Fruit fly (Drosophila melanogaster): ENCODE data around the gene capt.

Gene capt

DNA sequence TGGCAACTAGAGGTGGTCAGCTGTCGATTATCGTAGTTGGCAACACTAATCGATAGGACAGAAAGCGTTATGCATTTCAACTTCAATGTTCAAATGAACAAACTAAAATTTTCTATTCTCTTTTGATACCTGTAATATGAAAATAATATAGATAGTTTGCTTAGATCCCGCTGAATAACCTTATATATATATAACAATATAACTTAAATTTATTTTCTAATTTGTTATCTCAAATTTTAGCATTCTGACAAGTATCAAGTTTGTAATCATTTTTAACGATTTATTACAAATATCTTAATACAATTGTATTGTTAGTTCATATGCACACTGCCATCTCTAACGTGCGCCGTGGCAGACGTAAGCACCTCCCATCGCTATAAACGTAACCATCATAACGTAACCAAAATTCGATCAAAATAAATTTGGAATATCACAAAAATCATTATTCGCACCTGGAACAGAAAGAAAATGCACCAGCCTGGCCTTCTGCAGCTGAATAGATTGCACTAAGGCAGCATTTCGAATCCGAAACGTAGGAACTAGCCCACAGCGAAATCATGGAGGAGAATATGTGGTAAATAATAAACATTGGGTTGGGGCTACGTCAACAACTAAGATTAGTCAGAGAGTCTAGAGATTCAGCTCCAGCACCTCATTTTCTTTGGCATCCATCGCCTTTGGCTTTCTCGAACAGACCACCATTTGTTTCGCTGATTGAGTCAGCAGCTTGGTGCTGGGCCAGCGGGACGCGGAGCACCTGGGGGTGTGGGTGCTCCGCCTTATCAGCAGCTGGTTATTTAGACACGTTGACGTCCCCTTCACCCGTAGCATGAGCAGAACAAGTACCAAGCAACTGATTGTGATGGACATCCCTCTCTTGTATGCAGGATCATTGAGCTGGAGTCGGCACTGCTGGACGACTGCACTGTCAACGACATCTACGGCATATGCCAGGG lies 28.9 kb downstream of the capt start, which contains the start of the genes Pino and TBC1D23 (continued):
- peak; percentile 22 for TF ChIP-seq Ets97D (GFP tag; optimal IDR thresholded peaks at IDR 0.05)
- no peak for TF ChIP-seq Hey (tag; optimal IDR thresholded peaks at IDR 0.05)
- peak; percentile 81 for TF ChIP-seq CG32532 (GFP tag; IDR thresholded peaks at IDR 0.05)
- TF ChIP-seq maf-S (GFP tag; optimal IDR thresholded peaks at IDR 0.05) = no peak
- TF ChIP-seq btn (GFP tag; optimal IDR thresholded peaks at IDR 0.05) = no peak
- TF ChIP-seq CG30020 (tag; optimal IDR thresholded peaks at IDR 0.05) = peak; percentile 72
- no peak for TF ChIP-seq her (GFP tag; optimal IDR thresholded peaks at IDR 0.05)
- peak; percentile 75 for TF ChIP-seq Xrp1 (GFP tag; IDR thresholded peaks at IDR 0.05)
- TF ChIP-seq dimm (GFP tag; IDR thresholded peaks at IDR 0.05) = 0 out of 2 replicates have a peak, but pooled peaks have one; percentile 12
- no peak for TF ChIP-seq run (tag; optimal IDR thresholded peaks at IDR 0.05)
- no peak for TF ChIP-seq grn (GFP tag; optimal IDR thresholded peaks at IDR 0.05)
- TF ChIP-seq Lpt (GFP tag; optimal IDR thresholded peaks at IDR 0.05) = no peak
- peak; percentile 74 for TF ChIP-seq dmrt11E (tag; optimal IDR thresholded peaks at IDR 0.05)
- peak; percentile 66 for TF ChIP-seq CG9727 (GFP tag; optimal IDR thresholded peaks at IDR 0.05)
- TF ChIP-seq CG7556 (GFP tag; optimal IDR thresholded peaks at IDR 0.05) = peak; percentile 71
- TF ChIP-seq Eip74EF (GFP tag; optimal IDR thresholded peaks at IDR 0.05) = no peak
- peak; percentile 15 for TF ChIP-seq slp2 (GFP tag; optimal IDR thresholded peaks at IDR 0.05)
- TF ChIP-seq Xbp1 (GFP tag; optimal IDR thresholded peaks at IDR 0.05) = peak; percentile 80
- TF ChIP-seq nau (GFP tag; optimal IDR thresholded peaks at IDR 0.05) = no peak
- TF ChIP-seq Hr39 (optimal IDR thresholded peaks at IDR 0.05) = no peak
- TF ChIP-seq Dip2 (GFP tag; IDR thresholded peaks at IDR 0.05) = no peak
- TF ChIP-seq CG2116 (GFP tag; optimal IDR thresholded peaks at IDR 0.05) = peak; percentile 75
- peak; percentile 69 for TF ChIP-seq zfh2 (GFP tag; optimal IDR thresholded peaks at IDR 0.05)
- TF ChIP-seq Bteb2 (GFP tag; optimal IDR thresholded peaks at IDR 0.05) = no peak
- TF ChIP-seq Lhr (GFP tag; optimal IDR thresholded peaks at IDR 0.05) = peak; percentile 4
- TF ChIP-seq kni (GFP tag; optimal IDR thresholded peaks at IDR 0.05) = no peak
- no peak for TF ChIP-seq wor (GFP tag; IDR thresholded peaks at IDR 0.05)
- TF ChIP-seq CG7963 (GFP tag; IDR thresholded peaks at IDR 0.05; ENCODE audit: partially characterized antibody) = 0 out of 3 replicates have a peak, but pooled peaks have one; percentile 11
- TF ChIP-seq CG10274 (GFP tag; optimal IDR thresholded peaks at IDR 0.05) = no peak
- peak; percentile 61 for TF ChIP-seq CG8388 (GFP tag; optimal IDR thresholded peaks at IDR 0.05)
- TF ChIP-seq CG11085 (GFP tag; IDR thresholded peaks at IDR 0.05) = peak; percentile 42; the same call in 1 of the 2 replicates
- TF ChIP-seq CG30403 (GFP tag; optimal IDR thresholded peaks at IDR 0.05) = peak; percentile 86
- peak; percentile 17; the same call in 1 of the 2 replicates for TF ChIP-seq Adf1 (GFP tag; IDR thresholded peaks at IDR 0.05)
- TF ChIP-seq Hand (GFP tag; optimal IDR thresholded peaks at IDR 0.05) = no peak
- no peak for TF ChIP-seq CG16863 (GFP tag; optimal IDR thresholded peaks at IDR 0.05)
- TF ChIP-seq Neu2 (GFP tag; optimal IDR thresholded peaks at IDR 0.05; ENCODE audit: borderline replicate concordance) = no peak
- TF ChIP-seq Meics (GFP tag; optimal IDR thresholded peaks at IDR 0.05) = peak; percentile 64
- no peak for TF ChIP-seq CG2202 (tag; optimal IDR thresholded peaks at IDR 0.05)
- TF ChIP-seq h (optimal IDR thresholded peaks at IDR 0.05) = no peak
- TF ChIP-seq CG10462 (GFP tag; optimal IDR thresholded peaks at IDR 0.05) = peak; percentile 53
- no peak for TF ChIP-seq ftz-f1 (GFP tag; optimal IDR thresholded peaks at IDR 0.05)
- peak; percentile 72 for TF ChIP-seq CG12942 (GFP tag; optimal IDR thresholded peaks at IDR 0.05)
- no peak for TF ChIP-seq NK7.1 (GFP tag; optimal IDR thresholded peaks at IDR 0.05)
- peak; percentile 37 for TF ChIP-seq gcm (GFP tag; optimal IDR thresholded peaks at IDR 0.05)
- peak; percentile 71 for TF ChIP-seq Sox100B (GFP tag; optimal IDR thresholded peaks at IDR 0.05)
- peak; percentile 36 for TF ChIP-seq Antp (GFP tag; optimal IDR thresholded peaks at IDR 0.05)
- no peak for TF ChIP-seq Dad (GFP tag; optimal IDR thresholded peaks at IDR 0.05)
- peak; percentile 76 for TF ChIP-seq vfl (GFP tag; optimal IDR thresholded peaks at IDR 0.05)
- TF ChIP-seq CG34224 (GFP tag; IDR thresholded peaks at IDR 0.05; ENCODE audit: partially characterized antibody) = peak; percentile 52; the same call in 1 of the 3 replicates
